Worm (Caenorhabditis elegans) whole organism, L4 larva: ENCODE results near the gene D1025.10.

Experiments used
- F26F4.8 ChIP-seq: fragments of 200-800 bp; sonication (Bioruptor generic); conservative IDR thresholded peaks from 2 replicates; pipeline ENCODE4 v1.3.6; 2022; ENCODE audit warnings: missing genetic modification characterization, missing compliant biosample characterization
- F37D6.2 ChIP-seq: sonication (generic microtip); optimal IDR thresholded peaks from 2 replicates; lab custom pipeline; 2016; ENCODE audit warnings: mild to moderate bottlenecking, missing genetic modification characterization, missing compliant biosample characterization
- T20F7.1 ChIP-seq: fragments of 200-800 bp; sonication (Bioruptor generic); optimal IDR thresholded peaks from 2 replicates; lab custom pipeline; 2018; ENCODE audit warnings: mild to moderate bottlenecking, missing genetic modification characterization, missing compliant biosample characterization
- Y48G9A.11 ChIP-seq: fragments of 200-800 bp; sonication (Bioruptor generic); IDR thresholded peaks from 2 replicates; pipeline ENCODE4 v1.3.6; 2022; ENCODE audit warnings: missing genetic modification reagents, missing genetic modification characterization, missing compliant biosample characterization
- Y5F2A.4 ChIP-seq: fragments of 200-800 bp; sonication (Bioruptor generic); optimal IDR thresholded peaks from 2 replicates; lab custom pipeline; 2018; ENCODE audit warnings: mild to moderate bottlenecking, missing genetic modification characterization, missing compliant biosample characterization
- Y75B8A.6 ChIP-seq: fragments of 200-800 bp; sonication (Bioruptor generic); IDR thresholded peaks from 2 replicates; pipeline ENCODE4 v1.3.6; 2022; ENCODE audit warnings: missing genetic modification reagents, missing genetic modification characterization, missing compliant biosample characterization
- aly-2 ChIP-seq: sonication (generic microtip); optimal IDR thresholded peaks from 2 replicates; lab custom pipeline; 2018; ENCODE audit warnings: missing biosample characterization, missing genetic modification characterization
- ama-1 ChIP-seq: fragments of 150-350 bp; optimal IDR thresholded peaks from 2 replicates; lab custom pipeline; 2014; ENCODE audit warnings: inconsistent platforms, mixed read lengths
- ceh-28 ChIP-seq: fragments of 150-350 bp; optimal IDR thresholded peaks from 2 replicates; lab custom pipeline; 2014; ENCODE audit warnings: missing biosample characterization, missing genetic modification reagents, missing genetic modification characterization
- ceh-44 ChIP-seq: fragments of 200-800 bp; sonication (Bioruptor generic); IDR thresholded peaks from 2 replicates; pipeline ENCODE4 v1.3.6; 2022; ENCODE audit warnings: missing genetic modification reagents, missing genetic modification characterization, missing compliant biosample characterization
- ces-1 ChIP-seq: fragments of 150-350 bp; sonication (generic microtip); optimal IDR thresholded peaks from 4 replicates; lab custom pipeline; 2014; ENCODE audit warnings: missing biosample characterization, missing genetic modification reagents, missing genetic modification characterization
- ctbp-1 ChIP-seq: fragments of 200-800 bp; sonication (Bioruptor generic); IDR thresholded peaks from 2 replicates; pipeline ENCODE4 v1.3.6; 2022; ENCODE audit warnings: missing genetic modification reagents, missing genetic modification characterization, missing compliant biosample characterization
- daf-16 ChIP-seq, 3 experiments: sonication (generic microtip); optimal IDR thresholded peaks; 2 replicates each; lab custom pipeline; 2016 to 2017; ENCODE audit warnings: missing genetic modification characterization in 3 of 3, missing genetic modification reagents in 3 of 3, mild to moderate bottlenecking in 2 of 3, missing compliant biosample characterization in 2 of 3, missing biosample characterization in 1 of 3, moderate library complexity in 1 of 3
- daf-19 ChIP-seq: fragments of 200-800 bp; sonication (Bioruptor generic); conservative IDR thresholded peaks from 2 replicates; pipeline ENCODE4 v1.3.6; 2022; ENCODE audit warnings: missing genetic modification characterization, missing compliant biosample characterization
- dmd-6 ChIP-seq: fragments of 200-800 bp; sonication (Bioruptor generic); IDR thresholded peaks from 2 replicates; pipeline ENCODE4 v1.3.6; 2022; ENCODE audit warnings: missing genetic modification reagents, missing genetic modification characterization, missing compliant biosample characterization
- dmd-9 ChIP-seq: fragments of 200-800 bp; sonication (Bioruptor generic); IDR thresholded peaks from 2 replicates; pipeline ENCODE4 v1.3.6; 2022; ENCODE audit warnings: missing genetic modification reagents, missing genetic modification characterization, missing compliant biosample characterization
- dve-1 ChIP-seq: sonication (generic microtip); optimal IDR thresholded peaks from 2 replicates; lab custom pipeline; 2017; ENCODE audit warnings: antibody characterized with exemption, mild to moderate bottlenecking, missing genetic modification characterization, missing compliant biosample characterization; ENCODE audit not compliant: insufficient read depth
- fkh-10 ChIP-seq: fragments of 150-350 bp; optimal IDR thresholded peaks from 2 replicates; lab custom pipeline; 2014; ENCODE audit warnings: missing biosample characterization, missing genetic modification reagents, missing genetic modification characterization
- fos-1 ChIP-seq: fragments of 150-350 bp; optimal IDR thresholded peaks from 2 replicates; lab custom pipeline; 2014; ENCODE audit warnings: missing biosample characterization, missing genetic modification characterization
- gei-8 ChIP-seq: fragments of 200-800 bp; sonication (Bioruptor generic); optimal IDR thresholded peaks from 2 replicates; lab custom pipeline; 2018; ENCODE audit warnings: mild to moderate bottlenecking, missing genetic modification characterization, missing compliant biosample characterization
- hif-1 ChIP-seq, 2 experiments: sonication (generic microtip); optimal IDR thresholded peaks; 2 replicates each; lab custom pipeline; 2016 to 2017; ENCODE audit warnings: missing compliant biosample characterization in 2 of 2, missing genetic modification characterization in 2 of 2, missing genetic modification reagents in 2 of 2, missing genotype in 2 of 2, mild to moderate bottlenecking in 1 of 2
- hlh-11 ChIP-seq: fragments of 200-800 bp; sonication (Bioruptor generic); optimal IDR thresholded peaks from 2 replicates; lab custom pipeline; 2018; ENCODE audit warnings: mild to moderate bottlenecking, missing genetic modification characterization, missing compliant biosample characterization
- hlh-30 ChIP-seq: sonication (generic microtip); optimal IDR thresholded peaks from 2 replicates; lab custom pipeline; 2017; ENCODE audit warnings: antibody characterized with exemption, mild to moderate bottlenecking, missing genetic modification characterization, missing compliant biosample characterization; ENCODE audit not compliant: insufficient read depth
- lin-1 ChIP-seq: fragments of 200-800 bp; sonication (Bioruptor generic); IDR thresholded peaks from 2 replicates; pipeline ENCODE4 v1.3.6; 2022; ENCODE audit warnings: missing genetic modification reagents, missing genetic modification characterization, missing compliant biosample characterization
- lin-13 ChIP-seq: fragments of 150-350 bp; optimal IDR thresholded peaks from 2 replicates; lab custom pipeline; 2014; ENCODE audit warnings: missing biosample characterization, missing genetic modification reagents, missing genetic modification characterization
- lin-29 ChIP-seq: fragments of 200-800 bp; sonication (Bioruptor generic); IDR thresholded peaks from 2 replicates; pipeline ENCODE4 v1.3.6; 2022; ENCODE audit warnings: missing genetic modification reagents, missing genetic modification characterization, missing compliant biosample characterization
- lin-38 ChIP-seq: fragments of 200-800 bp; sonication (Bioruptor generic); IDR thresholded peaks from 2 replicates; pipeline ENCODE4 v1.3.6; 2022; ENCODE audit warnings: missing genetic modification reagents, missing genetic modification characterization, missing compliant biosample characterization
- lir-3 ChIP-seq: sonication (generic microtip); optimal IDR thresholded peaks from 2 replicates; lab custom pipeline; 2016; ENCODE audit warnings: mild to moderate bottlenecking, missing genetic modification characterization, missing compliant biosample characterization
- lsy-2 ChIP-seq, 2 experiments: fragments of 150-350 bp in 1 of 2; sonication (generic microtip) in 1 of 2; optimal IDR thresholded peaks; 2 replicates each; lab custom pipeline; 2014 to 2017; ENCODE audit warnings: missing biosample characterization in 2 of 2, missing genetic modification characterization in 2 of 2
- madf-5 ChIP-seq, 2 experiments: fragments of 200-800 bp; sonication (Bioruptor generic); IDR thresholded peaks; 2 replicates each; pipeline ENCODE4 v1.3.6; 2022; ENCODE audit warnings: missing compliant biosample characterization in 2 of 2, missing genetic modification characterization in 2 of 2
- mdl-1 ChIP-seq, 2 experiments: fragments of 150-350 bp in 1 of 2; sonication (generic microtip) in 1 of 2; optimal IDR thresholded peaks; 2 replicates each; lab custom pipeline; 2014 to 2017; ENCODE audit warnings: missing biosample characterization in 2 of 2, missing genetic modification characterization in 2 of 2
- mdt-29 ChIP-seq: fragments of 200-800 bp; sonication (Bioruptor generic); IDR thresholded peaks from 2 replicates; pipeline ENCODE4 v1.3.6; 2022; ENCODE audit warnings: missing genetic modification reagents, missing genetic modification characterization, missing compliant biosample characterization
- mes-2 ChIP-seq: sonication (generic microtip); optimal IDR thresholded peaks from 2 replicates; lab custom pipeline; 2016; ENCODE audit warnings: missing genotype, mild to moderate bottlenecking, missing genetic modification characterization, missing compliant biosample characterization; ENCODE audit not compliant: poor library complexity, severe bottlenecking
- nhr-102 ChIP-seq: sonication (generic microtip); optimal IDR thresholded peaks from 2 replicates; lab custom pipeline; 2016; ENCODE audit warnings: mild to moderate bottlenecking, missing genetic modification characterization, moderate library complexity, missing compliant biosample characterization
- nhr-11 ChIP-seq: fragments of 150-350 bp; optimal IDR thresholded peaks from 2 replicates; lab custom pipeline; 2014; ENCODE audit warnings: missing biosample characterization, missing genetic modification characterization
- nhr-28 ChIP-seq: fragments of 150-350 bp; optimal IDR thresholded peaks from 2 replicates; lab custom pipeline; 2014; ENCODE audit warnings: missing biosample characterization, missing genetic modification characterization
- nhr-41 ChIP-seq: fragments of 200-800 bp; sonication (Bioruptor generic); IDR thresholded peaks from 2 replicates; pipeline ENCODE4 v1.3.6; 2022; ENCODE audit warnings: missing genetic modification reagents, missing genetic modification characterization, missing compliant biosample characterization
- nhr-42 ChIP-seq: fragments of 200-800 bp; sonication (Bioruptor generic); IDR thresholded peaks from 2 replicates; pipeline ENCODE4 v1.3.6; 2022; ENCODE audit warnings: missing genetic modification characterization, missing compliant biosample characterization
- nhr-48 ChIP-seq: sonication (generic microtip); optimal IDR thresholded peaks from 2 replicates; lab custom pipeline; 2016; ENCODE audit warnings: mild to moderate bottlenecking, missing genetic modification characterization, missing compliant biosample characterization
- nhr-6 ChIP-seq: fragments of 150-350 bp; optimal IDR thresholded peaks from 2 replicates; lab custom pipeline; 2014; ENCODE audit warnings: missing biosample characterization, missing genetic modification characterization
- nhr-76 ChIP-seq: fragments of 150-350 bp; optimal IDR thresholded peaks from 2 replicates; lab custom pipeline; 2014; ENCODE audit warnings: missing biosample characterization, missing genetic modification characterization
- nhr-77 ChIP-seq: fragments of 150-350 bp; optimal IDR thresholded peaks from 2 replicates; lab custom pipeline; 2014; ENCODE audit warnings: missing biosample characterization, missing genetic modification characterization
- php-3 ChIP-seq: fragments of 200-800 bp; sonication (Bioruptor generic); IDR thresholded peaks from 2 replicates; pipeline ENCODE4 v1.3.6; 2022; ENCODE audit warnings: missing genetic modification reagents, missing genetic modification characterization, missing compliant biosample characterization
- pqm-1 ChIP-seq: sonication (generic microtip); optimal IDR thresholded peaks from 2 replicates; lab custom pipeline; 2017; ENCODE audit warnings: missing biosample characterization, missing genetic modification characterization
- snpc-4 ChIP-seq: fragments of 150-350 bp; optimal IDR thresholded peaks from 2 replicates; lab custom pipeline; 2014; ENCODE audit warnings: missing biosample characterization, missing genetic modification characterization
- unc-39 ChIP-seq: sonication (generic microtip); optimal IDR thresholded peaks from 2 replicates; lab custom pipeline; 2017; ENCODE audit warnings: missing biosample characterization, missing genetic modification characterization
- unc-62 ChIP-seq, 3 experiments: fragments of 150-350 bp in 1 of 3; sonication (generic microtip); optimal IDR thresholded peaks in 2 of 3; peaks in 1 of 3; 1 replicate in 1 of 3; 2 replicates in 2 of 3; lab custom pipeline; 2014 to 2017; ENCODE audit warnings: missing biosample characterization in 3 of 3, missing genetic modification characterization in 3 of 3, missing genetic modification reagents in 3 of 3, missing genotype in 1 of 3
- zag-1 ChIP-seq: fragments of 150-350 bp; optimal IDR thresholded peaks from 2 replicates; lab custom pipeline; 2014; ENCODE audit warnings: missing biosample characterization, missing genetic modification characterization
- zfp-3 ChIP-seq: fragments of 200-800 bp; sonication (Bioruptor generic); conservative IDR thresholded peaks from 2 replicates; pipeline ENCODE4 v1.3.6; 2022; ENCODE audit warnings: missing genetic modification reagents, missing genetic modification characterization, missing compliant biosample characterization
- ztf-7 ChIP-seq: fragments of 150-350 bp; optimal IDR thresholded peaks from 2 replicates; lab custom pipeline; 2014; ENCODE audit warnings: missing biosample characterization, missing genetic modification characterization

D1025.10 gene

DNA sequence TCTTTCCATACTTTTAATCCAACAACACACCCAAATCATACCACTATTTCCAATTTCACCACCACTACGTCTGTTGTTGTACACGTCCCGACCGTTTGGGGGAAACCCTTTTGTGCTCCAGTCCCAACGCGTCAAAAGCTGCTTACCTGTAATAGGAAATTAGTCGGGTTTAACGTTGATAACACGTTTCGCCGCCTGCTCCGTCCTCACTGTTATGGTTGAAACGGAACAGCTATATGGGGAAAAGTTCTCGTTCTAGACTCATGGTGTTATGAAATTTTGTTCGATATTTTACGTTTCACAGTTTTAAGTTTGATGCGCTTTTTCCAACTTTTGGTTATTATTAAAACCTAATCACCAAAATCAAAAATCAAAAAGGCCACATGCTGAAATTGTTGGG is 19.3 kb downstream of the D1025.10 start:
- no peak for TF ChIP-seq ama-1 (lab: Kevin White, UChicago)
- TF ChIP-seq nhr-41 (GFP tag; lab: Robert Waterston, UW) = no peak
- TF ChIP-seq fkh-10 = no peak
- no peak for TF ChIP-seq daf-16 (GFP tag; optimal IDR thresholded peaks at IDR 0.05; lab: Kevin White, UChicago)
- peak; percentile 39 for TF ChIP-seq daf-16 (tag; optimal IDR thresholded peaks at IDR 0.05; lab: Kevin White, UChicago)
- TF ChIP-seq dmd-6 = 0 out of 2 replicates have a peak, but pooled peaks have one; percentile 21
- TF ChIP-seq Y5F2A.4 = no peak
- TF ChIP-seq ceh-44 = no peak
- TF ChIP-seq zfp-3 = no peak
- TF ChIP-seq Y48G9A.11 (GFP tag; lab: Robert Waterston, UW) = no peak
- no peak for TF ChIP-seq unc-39
- TF ChIP-seq nhr-6 (tag; lab: Kevin White, UChicago) = no peak
- no peak for TF ChIP-seq nhr-11
- no peak for TF ChIP-seq madf-5 (GFP tag; IDR thresholded peaks at IDR 0.05; lab: Robert Waterston, UW)
- TF ChIP-seq unc-62 (GFP tag; optimal IDR thresholded peaks at IDR 0.05 in 1 of 2; lab: Kevin White, UChicago) = peak in 1 of 2 experiments; percentile 40
- no peak for TF ChIP-seq unc-62 (tag; optimal IDR thresholded peaks at IDR 0.05; lab: Kevin White, UChicago)
- TF ChIP-seq php-3 = no peak
- TF ChIP-seq hlh-11 = peak; percentile 28
- TF ChIP-seq F26F4.8 (GFP tag; lab: Robert Waterston, UW) = no peak
- no peak for TF ChIP-seq F37D6.2
- TF ChIP-seq fos-1 (tag; lab: Kevin White, UChicago) = no peak
- TF ChIP-seq aly-2 (tag; lab: Kevin White, UChicago) = no peak
- no peak for TF ChIP-seq ctbp-1 (GFP tag; lab: Robert Waterston, UW)
- no peak for TF ChIP-seq mdt-29 (GFP tag; lab: Robert Waterston, UW)
- TF ChIP-seq mes-2 (tag; lab: Kevin White, UChicago) = no peak
- no peak for TF ChIP-seq lin-38 (GFP tag; lab: Robert Waterston, UW)
- TF ChIP-seq lin-1 (GFP tag; lab: Robert Waterston, UW) = no peak
- TF ChIP-seq zag-1 = no peak
- TF ChIP-seq nhr-42 (GFP tag; lab: Robert Waterston, UW) = no peak
- no peak for TF ChIP-seq lsy-2 (tag; optimal IDR thresholded peaks at IDR 0.05; lab: Kevin White, UChicago)

DNA sequence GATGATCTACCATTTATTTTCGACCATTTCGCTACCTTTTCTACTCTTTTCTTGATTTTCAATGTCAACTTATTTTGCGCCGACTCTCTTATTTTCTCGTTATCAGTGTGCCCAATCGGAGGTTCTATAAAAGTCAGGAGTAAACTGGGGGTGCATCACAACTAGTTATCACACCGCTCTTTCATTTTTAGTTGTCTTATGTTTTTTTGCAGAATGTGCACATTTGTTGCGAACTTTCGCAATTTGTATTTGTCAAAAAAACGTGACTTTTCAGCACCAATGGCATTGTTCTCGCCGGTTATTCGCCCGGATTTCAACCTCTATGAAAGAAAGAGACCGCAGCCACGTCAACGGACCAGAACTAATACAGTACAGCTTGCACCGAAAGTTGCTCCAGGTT is 21.0 kb downstream of the D1025.10 start:
- TF ChIP-seq Y75B8A.6 (GFP tag; lab: Robert Waterston, UW) (no peak), nhr-48 (tag; lab: Kevin White, UChicago) (no peak), dmd-6 (peak; percentile 34), unc-62 (GFP tag; optimal IDR thresholded peaks at IDR 0.05 in 1 of 2; lab: Kevin White, UChicago) (no peak), unc-62 (tag; optimal IDR thresholded peaks at IDR 0.05; lab: Kevin White, UChicago) (no peak), nhr-28 (tag; lab: Kevin White, UChicago) (peak; percentile 82), aly-2 (tag; lab: Kevin White, UChicago) (no peak), dmd-9 (GFP tag; lab: Robert Waterston, UW) (no peak), nhr-76 (tag; lab: Kevin White, UChicago) (no peak), gei-8 (GFP tag; lab: Kevin White, UChicago) (no peak), ces-1 (GFP tag; lab: Kevin White, UChicago) (no peak), zfp-3 (no peak), Y5F2A.4 (no peak), daf-19 (no peak), nhr-42 (GFP tag; lab: Robert Waterston, UW) (no peak), lin-29 (GFP tag; lab: Robert Waterston, UW) (no peak), T20F7.1 (GFP tag; lab: Kevin White, UChicago) (no peak), zag-1 (no peak), snpc-4 (tag; lab: Kevin White, UChicago) (no peak), nhr-102 (tag; lab: Kevin White, UChicago) (no peak), hlh-30 (peak; percentile 39), ceh-28 (no peak), mdl-1 (tag; optimal IDR thresholded peaks at IDR 0.05; lab: Kevin White, UChicago) (peak in 1 of 2 experiments; percentile 44), pqm-1 (peak; percentile 38), dve-1 (peak; percentile 22), lir-3 (no peak), ztf-7 (tag; lab: Kevin White, UChicago) (no peak), hif-1 (tag; optimal IDR thresholded peaks at IDR 0.05; lab: Kevin White, UChicago) (no peak), lin-13 (GFP tag; lab: Kevin White, UChicago) (no peak), mes-2 (tag; lab: Kevin White, UChicago) (no peak), nhr-77 (tag; lab: Kevin White, UChicago) (peak; percentile 59)
